Worm (Caenorhabditis elegans) whole organism, L4/young adult: ENCODE data around the gene C03A3.3.
A peak's percentile ranks its signal among the peaks of the same experiment; 100 is the strongest.

Experiments used
- W03F9.2 ChIP-seq: fragments of 150-350 bp; optimal IDR thresholded peaks from 2 replicates; lab custom pipeline; 2014; ENCODE audit warnings: missing biosample characterization, missing genetic modification characterization
- dao-5 ChIP-seq: sonication (generic microtip); optimal IDR thresholded peaks from 2 replicates; lab custom pipeline; 2016; ENCODE audit warnings: missing genotype, missing genetic modification characterization, moderate library complexity, missing compliant biosample characterization
- him-1 ChIP-seq: sonication (generic microtip); optimal IDR thresholded peaks from 2 replicates; lab custom pipeline; 2016; ENCODE audit warnings: missing genotype, missing genetic modification reagents, missing genetic modification characterization, missing compliant biosample characterization

Gene C03A3.3

ce11 chrX:11268970-11269369, at the start of gene C03A3.3:
Gene C03A3.3, minus strand, starts transcription at chrX:11269070.
- TF ChIP-seq him-1 (tag; lab: Kevin White, UChicago) (no peak), W03F9.2 (no peak), dao-5 (tag; lab: Kevin White, UChicago) (no peak)

- TF ChIP-seq him-1 (tag; lab: Kevin White, UChicago) (no peak), W03F9.2 (no peak), dao-5 (tag; lab: Kevin White, UChicago) (no peak)
Measured at ce11 chrX:11317939-11318338, 49.1 kb upstream of the C03A3.3 start, which contains the start of gene hizr-1. Gene hizr-1, plus strand, starts transcription at chrX:11318278.

ce11 chrX:11316750-11317149, 47.9 kb upstream of the C03A3.3 start, which contains the start of gene nlp-57:
Gene nlp-57, plus strand, starts transcription at chrX:11317050.
- TF ChIP-seq dao-5 (tag; lab: Kevin White, UChicago), result no peak

- no peak for TF ChIP-seq W03F9.2
- no peak for TF ChIP-seq dao-5 (tag; lab: Kevin White, UChicago)
- no peak for TF ChIP-seq him-1 (tag; lab: Kevin White, UChicago)
Measured at ce11 chrX:11315392-11315791, 46.5 kb upstream of the C03A3.3 start, which contains the start of gene F08G12.11. Gene F08G12.11, minus strand, starts transcription at chrX:11315572.

ce11 chrX:11310285-11310838, 41.5 kb upstream of the C03A3.3 start, which contains the start of gene F08G12.5:
Gene F08G12.5, minus strand, starts transcription at chrX:11310285.
- no peak for TF ChIP-seq him-1 (tag; lab: Kevin White, UChicago)
- no peak for TF ChIP-seq W03F9.2
- TF ChIP-seq dao-5 (tag; lab: Kevin White, UChicago), result no peak

- TF ChIP-seq W03F9.2 (no peak), dao-5 (tag; lab: Kevin White, UChicago) (no peak), him-1 (tag; lab: Kevin White, UChicago) (no peak)
Measured at ce11 chrX:11307056-11307455, 38.2 kb upstream of the C03A3.3 start, which contains the start of gene vhl-1. Gene vhl-1, plus strand, starts transcription at chrX:11307356.

- TF ChIP-seq W03F9.2 (no peak), him-1 (tag; lab: Kevin White, UChicago) (no peak), dao-5 (tag; lab: Kevin White, UChicago) (no peak)
Measured at ce11 chrX:11305773-11306172, 36.9 kb upstream of the C03A3.3 start, which contains the start of gene F08G12.1. Gene F08G12.1, minus strand, starts transcription at chrX:11305873.

ce11 chrX:11299642-11300307, 30.9 kb upstream of the C03A3.3 start, which contains the start of the genes snrp-40.1 and F08G12.3:
Gene snrp-40.1, minus strand, starts transcription at chrX:11299784.
Gene F08G12.3, plus strand, starts transcription at chrX:11300257.
- TF ChIP-seq W03F9.2 (no peak), dao-5 (tag; lab: Kevin White, UChicago) (no peak), him-1 (tag; lab: Kevin White, UChicago) (peak; percentile 37)

ce11 chrX:11296683-11297365, 28.0 kb upstream of the C03A3.3 start, which contains the start of gene inx-2:
Gene inx-2, minus strand, starts transcription at chrX:11296733.
- TF ChIP-seq him-1 (tag; lab: Kevin White, UChicago), result no peak
- TF ChIP-seq W03F9.2, result no peak
- TF ChIP-seq dao-5 (tag; lab: Kevin White, UChicago), result no peak

ce11 chrX:11290528-11290927, 21.7 kb upstream of the C03A3.3 start:
- TF ChIP-seq him-1 (tag; lab: Kevin White, UChicago) (no peak), dao-5 (tag; lab: Kevin White, UChicago) (no peak), W03F9.2 (no peak)

ce11 chrX:11289925-11290324, 21.1 kb upstream of the C03A3.3 start:
- TF ChIP-seq W03F9.2 (no peak), him-1 (tag; lab: Kevin White, UChicago) (no peak), dao-5 (tag; lab: Kevin White, UChicago) (no peak)

ce11 chrX:11287617-11288016, 18.7 kb upstream of the C03A3.3 start, which contains the start of gene F38B2.4:
Gene F38B2.4, minus strand, starts transcription at chrX:11287717.
- no peak for TF ChIP-seq W03F9.2
- no peak for TF ChIP-seq him-1 (tag; lab: Kevin White, UChicago)
- TF ChIP-seq dao-5 (tag; lab: Kevin White, UChicago), result no peak

- no peak for TF ChIP-seq him-1 (tag; lab: Kevin White, UChicago)
- no peak for TF ChIP-seq dao-5 (tag; lab: Kevin White, UChicago)
- TF ChIP-seq W03F9.2, result no peak
Measured at ce11 chrX:11286246-11286645, 17.4 kb upstream of the C03A3.3 start, which contains the start of gene F38B2.3. Gene F38B2.3, minus strand, starts transcription at chrX:11286346.
